Worm (Caenorhabditis elegans): Measurements from ENCODE around the gene nhr-208.

- no peak for TF ChIP-seq ztf-23 (GFP tag; IDR thresholded peaks at IDR 0.05)
- no peak for TF ChIP-seq ref-1 (GFP tag; conservative IDR thresholded peaks at IDR 0.05)
- no peak for TF ChIP-seq flt-1 (GFP tag; IDR thresholded peaks at IDR 0.05)
These were observed 40.5 kb upstream of the nhr-208 start, which contains the start of gene F10C2.7 for ce11 chrV:12053598-12053997.

Measured in whole organism, midembryonic.